Fruit fly (Drosophila melanogaster): Measurements from ENCODE around the gene CG6276.
A peak's percentile ranks its signal among the peaks of the same experiment; 100 is the strongest.

Gene CG6276

DNA sequence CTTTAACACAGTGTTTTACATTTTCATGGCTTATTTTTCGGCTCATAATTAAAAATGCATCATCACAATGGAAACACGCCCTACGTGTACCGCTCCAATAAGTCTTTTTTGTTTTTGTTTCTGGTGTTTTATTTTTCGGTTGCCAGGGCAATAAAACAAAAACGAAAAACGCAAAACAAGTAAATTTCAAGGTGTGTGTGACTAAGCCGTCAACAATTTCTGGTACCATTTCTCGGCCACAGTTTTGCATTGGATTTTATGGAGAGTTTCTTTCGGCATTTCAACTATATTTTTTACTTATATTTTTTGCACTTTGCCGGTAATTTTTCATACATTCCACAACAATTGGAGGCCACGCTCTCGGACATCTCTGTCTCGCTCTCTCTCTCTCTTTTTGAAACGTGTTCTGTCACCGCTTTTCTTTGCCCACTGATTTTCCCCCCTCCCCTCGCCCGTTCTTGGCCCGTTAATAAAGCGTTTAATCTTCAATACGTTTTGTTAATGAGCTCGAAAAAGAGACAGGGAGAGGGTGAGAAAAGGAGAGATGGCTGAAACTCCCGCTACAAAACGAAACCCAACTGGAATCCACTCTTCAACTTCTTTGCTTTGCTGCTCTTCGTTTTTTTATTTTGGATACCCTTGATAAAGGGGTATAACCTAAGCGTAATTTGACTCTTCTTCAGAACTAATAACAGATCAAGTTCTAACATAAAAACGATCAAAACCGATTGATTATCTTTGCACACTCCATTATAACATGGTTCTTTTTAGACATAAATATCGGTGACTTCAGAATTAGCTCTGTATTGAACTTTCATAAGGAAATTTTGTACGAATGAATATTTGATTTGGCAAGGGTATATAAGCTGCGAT lies 26.6 kb downstream of the CG6276 start:
- TF ChIP-seq Hr51 (GFP tag; optimal IDR thresholded peaks at IDR 0.05): peak in 1 of 2 experiments; percentile 18
- TF ChIP-seq CG3281 (GFP tag; optimal IDR thresholded peaks at IDR 0.05): peak; percentile 43
- peak; percentile 10 for TF ChIP-seq CG8388 (GFP tag; optimal IDR thresholded peaks at IDR 0.05)
- peak; percentile 3 for TF ChIP-seq Fer3 (tag; optimal IDR thresholded peaks at IDR 0.05)
- TF ChIP-seq Sry-β (GFP tag; optimal IDR thresholded peaks at IDR 0.05): no peak
- TF ChIP-seq Gsc (GFP tag; IDR thresholded peaks at IDR 0.05): no peak
- TF ChIP-seq Sox100B (GFP tag; optimal IDR thresholded peaks at IDR 0.05): peak; percentile 29
- no peak for TF ChIP-seq Hr78 (GFP tag; optimal IDR thresholded peaks at IDR 0.05)
- peak; percentile 5 for TF ChIP-seq CG9817 (tag; optimal IDR thresholded peaks at IDR 0.05)
- TF ChIP-seq CoRest (tag; optimal IDR thresholded peaks at IDR 0.05): peak; percentile 0
- TF ChIP-seq pum (GFP tag; optimal IDR thresholded peaks at IDR 0.05): peak; percentile 20
- peak; percentile 11 for TF ChIP-seq CG4424 (GFP tag; optimal IDR thresholded peaks at IDR 0.05)
- TF ChIP-seq phol (tag; optimal IDR thresholded peaks at IDR 0.05): peak; percentile 51
- TF ChIP-seq HHEX (GFP tag; optimal IDR thresholded peaks at IDR 0.05): peak; percentile 7
- TF ChIP-seq dysf (GFP tag; IDR thresholded peaks at IDR 0.05): no peak
- no peak for TF ChIP-seq tna (GFP tag; IDR thresholded peaks at IDR 0.05; ENCODE audit: partially characterized antibody)
- peak in 1 of 2 experiments; percentile 68 for TF ChIP-seq eve (GFP tag; optimal IDR thresholded peaks at IDR 0.05)
- no peak for TF ChIP-seq CG17612 (GFP tag; IDR thresholded peaks at IDR 0.05)
- no peak for TF ChIP-seq dimm (GFP tag; IDR thresholded peaks at IDR 0.05)
- no peak for TF ChIP-seq sens-2 (GFP tag; IDR thresholded peaks at IDR 0.05)
- peak; percentile 82 for TF ChIP-seq sd (tag; optimal IDR thresholded peaks at IDR 0.05)
- TF ChIP-seq lilli (GFP tag; optimal IDR thresholded peaks at IDR 0.05): no peak
- peak; percentile 68 for TF ChIP-seq dmrt99B (tag; optimal IDR thresholded peaks at IDR 0.05)
- TF ChIP-seq Trl (optimal IDR thresholded peaks at IDR 0.05): peak; percentile 15 to 45
- TF ChIP-seq Trl (GFP tag; optimal IDR thresholded peaks at IDR 0.05): no peak
- peak; percentile 25 for TF ChIP-seq fd96Cb (tag; optimal IDR thresholded peaks at IDR 0.05)
- peak; percentile 42 for TF ChIP-seq nmo (GFP tag; optimal IDR thresholded peaks at IDR 0.05)
- 0 out of 2 replicates have a peak, but pooled peaks have one; percentile 21 for TF ChIP-seq slbo (GFP tag; IDR thresholded peaks at IDR 0.05)
- peak; percentile 7 for TF ChIP-seq Myb (GFP tag; optimal IDR thresholded peaks at IDR 0.05)
- peak; percentile 46 for TF ChIP-seq gsb-n (tag; optimal IDR thresholded peaks at IDR 0.05)
- TF ChIP-seq Bteb2 (GFP tag; optimal IDR thresholded peaks at IDR 0.05): peak; percentile 4
- peak; percentile 45 for TF ChIP-seq CG2120 (GFP tag; optimal IDR thresholded peaks at IDR 0.05)
- peak; percentile 45 for TF ChIP-seq CG30403 (GFP tag; optimal IDR thresholded peaks at IDR 0.05)
- peak; percentile 26 for TF ChIP-seq CG7556 (GFP tag; optimal IDR thresholded peaks at IDR 0.05)
- no peak for TF ChIP-seq Fer1 (GFP tag; optimal IDR thresholded peaks at IDR 0.05)
- no peak for TF ChIP-seq Scr (GFP tag; IDR thresholded peaks at IDR 0.05; ENCODE audit: partially characterized antibody)
- peak; percentile 4 for TF ChIP-seq corto (GFP tag; optimal IDR thresholded peaks at IDR 0.05)
- no peak for TF ChIP-seq CG10274 (GFP tag; optimal IDR thresholded peaks at IDR 0.05)
- TF ChIP-seq CG15269 (tag; optimal IDR thresholded peaks at IDR 0.05): peak; percentile 1
- peak; percentile 12 for TF ChIP-seq ind (GFP tag; optimal IDR thresholded peaks at IDR 0.05)
- peak; percentile 38 for TF ChIP-seq Asciz (GFP tag; optimal IDR thresholded peaks at IDR 0.05)
- TF ChIP-seq CG17359 (tag; optimal IDR thresholded peaks at IDR 0.05): peak; percentile 41
- peak; percentile 59 for TF ChIP-seq CG7839 (tag; optimal IDR thresholded peaks at IDR 0.05)
- peak; percentile 70 for TF ChIP-seq nom (GFP tag; optimal IDR thresholded peaks at IDR 0.05)
- TF ChIP-seq HLH3B (GFP tag; IDR thresholded peaks at IDR 0.05): 0 out of 2 replicates have a peak, but pooled peaks have one; percentile 15
- no peak for TF ChIP-seq hkb (optimal IDR thresholded peaks at IDR 0.05)
- peak; percentile 20; the same call in 1 of the 2 replicates for TF ChIP-seq hkb (GFP tag; IDR thresholded peaks at IDR 0.05)
- no peak for TF ChIP-seq CG4328 (GFP tag; optimal IDR thresholded peaks at IDR 0.05)

Data from whole organism, embryonic.